Fruit fly (Drosophila melanogaster): Measurements from ENCODE around the gene CG13078.

dm6 chr2L:19588924-19589323, 25.2 kb downstream of the CG13078 start:
- no peak for TF ChIP-seq fru (GFP tag; optimal IDR thresholded peaks at IDR 0.05)
- no peak for TF ChIP-seq Vsx2 (GFP tag; optimal IDR thresholded peaks at IDR 0.05; ENCODE audit: partially characterized antibody)
- no peak for TF ChIP-seq foxo (GFP tag; optimal IDR thresholded peaks at IDR 0.05)
